Worm (Caenorhabditis elegans) whole organism, midembryonic: Measurements from ENCODE around the gene R05D3.12.

ENCODE experiments used
- T22C8.4 ChIP-seq: fragments of 200-800 bp; sonication (Bioruptor generic); IDR thresholded peaks from 2 replicates; pipeline ENCODE4 v1.3.6; 2022; ENCODE audit warnings: missing genetic modification characterization, missing compliant biosample characterization
- cog-1 ChIP-seq: sonication (generic microtip); optimal IDR thresholded peaks from 2 replicates; lab custom pipeline; 2016; ENCODE audit warnings: missing genetic modification characterization, missing compliant biosample characterization
- flt-1 ChIP-seq: fragments of 200-800 bp; sonication (Bioruptor generic); IDR thresholded peaks from 2 replicates; pipeline ENCODE4 v1.3.6; 2022; ENCODE audit warnings: missing genetic modification characterization, missing compliant biosample characterization
- klf-2 ChIP-seq: fragments of 200-800 bp; sonication (Bioruptor generic); conservative IDR thresholded peaks from 2 replicates; pipeline ENCODE4 v1.3.6; 2022; ENCODE audit warnings: missing genetic modification reagents, missing genetic modification characterization, missing compliant biosample characterization
- med-1 ChIP-seq: sonication (generic microtip); optimal IDR thresholded peaks from 2 replicates; lab custom pipeline; 2017; ENCODE audit warnings: missing genetic modification characterization, mild to moderate bottlenecking, missing compliant biosample characterization, antibody characterized with exemption, missing genetic modification reagents; ENCODE audit not compliant: insufficient read depth
- ref-1 ChIP-seq: fragments of 200-800 bp; sonication (Bioruptor generic); conservative IDR thresholded peaks from 2 replicates; pipeline ENCODE4 v1.3.6; 2022; ENCODE audit warnings: missing genetic modification reagents, missing genetic modification characterization, missing compliant biosample characterization
- tab-1 ChIP-seq: fragments of 200-800 bp; sonication (Bioruptor generic); IDR thresholded peaks from 2 replicates; pipeline ENCODE4 v1.3.6; 2022; ENCODE audit warnings: missing genetic modification characterization, missing compliant biosample characterization
- ztf-23 ChIP-seq: fragments of 200-800 bp; sonication (Bioruptor generic); IDR thresholded peaks from 2 replicates; pipeline ENCODE4 v1.3.6; 2022; ENCODE audit warnings: missing genetic modification reagents, missing genetic modification characterization, missing compliant biosample characterization
- ztf-29 ChIP-seq: fragments of 200-800 bp; sonication (Bioruptor generic); IDR thresholded peaks from 2 replicates; pipeline ENCODE4 v1.3.6; 2022; ENCODE audit warnings: missing genetic modification reagents, missing genetic modification characterization, missing compliant biosample characterization

The R05D3.12 gene

ce11 chrIII:8411976-8412375 lies 31.2 kb downstream of the R05D3.12 start:
- TF ChIP-seq cog-1 (tag; lab: Kevin White, UChicago), result peak; percentile 13
- peak; percentile 69; the same call in 1 of the 2 replicates for TF ChIP-seq flt-1 (GFP tag; lab: Robert Waterston, UW)
- TF ChIP-seq tab-1 (GFP tag; lab: Robert Waterston, UW), result no peak
- TF ChIP-seq ztf-23, result peak; percentile 98

- TF ChIP-seq flt-1 (GFP tag; lab: Robert Waterston, UW) (no peak), cog-1 (tag; lab: Kevin White, UChicago) (no peak), klf-2 (no peak), ztf-29 (GFP tag; lab: Robert Waterston, UW) (no peak), ref-1 (GFP tag; lab: Robert Waterston, UW) (no peak)
These were observed 32.8 kb downstream of the R05D3.12 start for ce11 chrIII:8413501-8413900.

ce11 chrIII:8416871-8417191 lies 36.1 kb downstream of the R05D3.12 start:
- TF ChIP-seq flt-1 (GFP tag; lab: Robert Waterston, UW) (no peak), cog-1 (tag; lab: Kevin White, UChicago) (no peak), tab-1 (GFP tag; lab: Robert Waterston, UW) (no peak), ref-1 (GFP tag; lab: Robert Waterston, UW) (no peak), T22C8.4 (no peak), ztf-23 (no peak), klf-2 (no peak), ztf-29 (GFP tag; lab: Robert Waterston, UW) (no peak), med-1 (GFP tag; lab: Kevin White, UChicago) (no peak)

- TF ChIP-seq T22C8.4, result peak; percentile 64; the same call in 1 of the 2 replicates
- TF ChIP-seq ztf-23, result peak; percentile 43; the same call in 1 of the 2 replicates
- peak; percentile 95 for TF ChIP-seq cog-1 (tag; lab: Kevin White, UChicago)
- no peak for TF ChIP-seq med-1 (GFP tag; lab: Kevin White, UChicago)
- TF ChIP-seq ref-1 (GFP tag; lab: Robert Waterston, UW), result no peak
- no peak for TF ChIP-seq ztf-29 (GFP tag; lab: Robert Waterston, UW)
- 0 out of 2 replicates have a peak, but pooled peaks have one; percentile 38 for TF ChIP-seq flt-1 (GFP tag; lab: Robert Waterston, UW)
These were observed 36.6 kb downstream of the R05D3.12 start for ce11 chrIII:8417192-8417967.

ce11 chrIII:8417968-8418267 lies 37.2 kb downstream of the R05D3.12 start, which contains the start of gene sor-1:
TSS of gene sor-1 (plus strand) at chrIII:8418168.
- TF ChIP-seq ref-1 (GFP tag; lab: Robert Waterston, UW) (no peak), klf-2 (no peak), ztf-29 (GFP tag; lab: Robert Waterston, UW) (no peak), ztf-23 (no peak), T22C8.4 (peak; percentile 62; the same call in 1 of the 2 replicates)

- TF ChIP-seq tab-1 (GFP tag; lab: Robert Waterston, UW) (no peak), ztf-29 (GFP tag; lab: Robert Waterston, UW) (peak; percentile 59; the same call in 1 of the 2 replicates), ztf-23 (peak; percentile 40; the same call in 1 of the 2 replicates), T22C8.4 (no peak), med-1 (GFP tag; lab: Kevin White, UChicago) (no peak), cog-1 (tag; lab: Kevin White, UChicago) (peak; percentile 62), klf-2 (no peak), flt-1 (GFP tag; lab: Robert Waterston, UW) (no peak), ref-1 (GFP tag; lab: Robert Waterston, UW) (no peak)
These were observed 44.3 kb downstream of the R05D3.12 start for ce11 chrIII:8425076-8425475.

ce11 chrIII:8426271-8426670 lies 45.5 kb downstream of the R05D3.12 start, which contains the start of gene cec-1:
TSS of gene cec-1 (plus strand) at chrIII:8426333.
- no peak for TF ChIP-seq ztf-29 (GFP tag; lab: Robert Waterston, UW)
- no peak for TF ChIP-seq klf-2
- no peak for TF ChIP-seq tab-1 (GFP tag; lab: Robert Waterston, UW)
- TF ChIP-seq med-1 (GFP tag; lab: Kevin White, UChicago), result no peak
- TF ChIP-seq flt-1 (GFP tag; lab: Robert Waterston, UW), result no peak
- no peak for TF ChIP-seq T22C8.4
- TF ChIP-seq ztf-23, result no peak
- no peak for TF ChIP-seq cog-1 (tag; lab: Kevin White, UChicago)
- no peak for TF ChIP-seq ref-1 (GFP tag; lab: Robert Waterston, UW)

ce11 chrIII:8429035-8429434 lies 48.3 kb downstream of the R05D3.12 start, which contains the start of gene ZK1236.1:
TSS of gene ZK1236.1 (plus strand) at chrIII:8429297.
- no peak for TF ChIP-seq cog-1 (tag; lab: Kevin White, UChicago)
- no peak for TF ChIP-seq T22C8.4
- no peak for TF ChIP-seq ztf-23
- no peak for TF ChIP-seq ztf-29 (GFP tag; lab: Robert Waterston, UW)
- TF ChIP-seq ref-1 (GFP tag; lab: Robert Waterston, UW), result no peak
- TF ChIP-seq klf-2, result no peak
- TF ChIP-seq flt-1 (GFP tag; lab: Robert Waterston, UW), result no peak
- no peak for TF ChIP-seq med-1 (GFP tag; lab: Kevin White, UChicago)
- TF ChIP-seq tab-1 (GFP tag; lab: Robert Waterston, UW), result no peak

ce11 chrIII:8429497-8429896 lies 48.8 kb downstream of the R05D3.12 start:
- TF ChIP-seq tab-1 (GFP tag; lab: Robert Waterston, UW) (no peak), med-1 (GFP tag; lab: Kevin White, UChicago) (no peak), flt-1 (GFP tag; lab: Robert Waterston, UW) (no peak), T22C8.4 (no peak), ref-1 (GFP tag; lab: Robert Waterston, UW) (no peak), ztf-23 (no peak), cog-1 (tag; lab: Kevin White, UChicago) (no peak), ztf-29 (GFP tag; lab: Robert Waterston, UW) (no peak), klf-2 (no peak)

- no peak for TF ChIP-seq ztf-29 (GFP tag; lab: Robert Waterston, UW)
- TF ChIP-seq T22C8.4, result no peak
- no peak for TF ChIP-seq ztf-23
- TF ChIP-seq ref-1 (GFP tag; lab: Robert Waterston, UW), result no peak
- no peak for TF ChIP-seq flt-1 (GFP tag; lab: Robert Waterston, UW)
- no peak for TF ChIP-seq med-1 (GFP tag; lab: Kevin White, UChicago)
- TF ChIP-seq klf-2, result no peak
- TF ChIP-seq tab-1 (GFP tag; lab: Robert Waterston, UW), result no peak
- TF ChIP-seq cog-1 (tag; lab: Kevin White, UChicago), result no peak
These were observed 51.4 kb downstream of the R05D3.12 start, which contains the start of gene ZK1236.5 for ce11 chrIII:8432143-8432542. TSS of gene ZK1236.5 (minus strand) at chrIII:8432214.
